Worm (Caenorhabditis elegans) whole organism, young adult: ENCODE measurements around the gene C14E2.6.

Experiments
- egrh-3 ChIP-seq: fragments of 200-800 bp; sonication (Bioruptor generic); IDR thresholded peaks from 2 replicates; pipeline ENCODE4 v1.3.6; 2022; ENCODE audit warnings: missing genetic modification reagents, missing genetic modification characterization, missing compliant biosample characterization
- pha-4 ChIP-seq: fragments of 150-350 bp; sonication (generic microtip); optimal IDR thresholded peaks from 2 replicates; lab custom pipeline; 2014; ENCODE audit warnings: missing biosample characterization, missing genetic modification reagents, missing genetic modification characterization

DNA sequence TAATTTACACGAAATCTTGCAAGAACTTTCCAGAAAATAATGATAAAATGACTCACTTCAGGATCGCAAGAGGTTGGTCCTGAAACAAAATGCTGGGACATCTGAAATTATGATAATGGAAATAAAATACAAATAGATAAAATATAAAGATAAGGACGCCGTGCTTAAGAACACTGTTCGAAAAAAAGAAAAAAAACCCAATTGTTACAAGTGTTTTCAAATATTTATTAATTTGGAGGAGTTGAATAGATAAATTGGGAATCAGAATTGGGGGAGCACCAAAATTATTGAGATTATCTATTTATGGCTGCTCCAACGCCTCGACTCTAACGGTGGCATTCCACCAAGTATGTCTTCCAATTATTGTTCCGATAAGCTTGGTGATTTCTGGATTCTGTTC, 18.7 kb upstream of the C14E2.6 start, which contains the start of gene ceh-41:
- TF ChIP-seq pha-4 (no peak), egrh-3 (GFP tag; lab: Robert Waterston, UW) (no peak)
